Fruit fly (Drosophila melanogaster) whole organism, embryonic: ENCODE measurements around the gene CG2901.

Experiments
- ATbp ChIP-seq: fragments of 200-800 bp; sonication (Bioruptor generic); optimal IDR thresholded peaks from 2 replicates; lab custom pipeline; 2017; ENCODE audit warnings: missing biosample characterization, mild to moderate bottlenecking, missing genetic modification characterization, missing genetic modification reagents
- Abd-B ChIP-seq: fragments of 200-800 bp; sonication (Bioruptor generic); optimal IDR thresholded peaks from 2 replicates; lab custom pipeline; 2018; ENCODE audit warnings: missing biosample characterization, mild to moderate bottlenecking, missing genetic modification characterization, moderate library complexity
- Ada2b ChIP-seq: fragments of 200-800 bp; sonication (Bioruptor generic); IDR thresholded peaks from 2 replicates; pipeline ENCODE4 v1.3.6; 2022; ENCODE audit warnings: missing biosample characterization, missing genetic modification characterization
- Atf-2 ChIP-seq: fragments of 200-800 bp; sonication (Bioruptor generic); optimal IDR thresholded peaks from 2 replicates; lab custom pipeline; 2016; ENCODE audit warnings: missing biosample characterization, missing genetic modification characterization
- CG10979 ChIP-seq: fragments of 200-800 bp; sonication (Bioruptor generic); optimal IDR thresholded peaks from 2 replicates; lab custom pipeline; 2018; ENCODE audit warnings: missing biosample characterization, mild to moderate bottlenecking, missing genetic modification characterization, moderate library complexity
- CG11247 ChIP-seq: fragments of 200-800 bp; sonication (Bioruptor generic); IDR thresholded peaks from 2 replicates; pipeline ENCODE4 v1.3.6; 2022; ENCODE audit warnings: missing biosample characterization, missing genetic modification characterization
- CG12071 ChIP-seq: fragments of 200-800 bp; sonication (Bioruptor generic); optimal IDR thresholded peaks from 3 replicates; lab custom pipeline; 2018; ENCODE audit warnings: missing biosample characterization, mild to moderate bottlenecking, missing genetic modification characterization
- CG1233 ChIP-seq: fragments of 200-800 bp; sonication (Bioruptor generic); optimal IDR thresholded peaks from 4 replicates; lab custom pipeline; 2018; ENCODE audit warnings: missing biosample characterization, mild to moderate bottlenecking, missing genetic modification characterization
- CG12659 ChIP-seq: fragments of 200-800 bp; sonication (Bioruptor generic); optimal IDR thresholded peaks from 3 replicates; lab custom pipeline; 2017; ENCODE audit warnings: mild to moderate bottlenecking, missing biosample characterization, missing genetic modification reagents, missing genetic modification characterization
- CG12769 ChIP-seq: fragments of 200-800 bp; sonication (Bioruptor generic); optimal IDR thresholded peaks from 2 replicates; lab custom pipeline; 2019; ENCODE audit warnings: missing biosample characterization, mild to moderate bottlenecking, missing genetic modification characterization, moderate library complexity
- CG13287 ChIP-seq: fragments of 200-800 bp; sonication (Bioruptor generic); IDR thresholded peaks from 2 replicates; pipeline ENCODE4 v1.3.6; 2022; ENCODE audit warnings: missing biosample characterization, missing genetic modification characterization; ENCODE audit not compliant: partially characterized antibody
- CG15011 ChIP-seq: fragments of 200-800 bp; sonication (Bioruptor generic); optimal IDR thresholded peaks from 3 replicates; lab custom pipeline; 2018; ENCODE audit warnings: missing biosample characterization, mild to moderate bottlenecking, missing genetic modification characterization
- CG16815 ChIP-seq: fragments of 200-800 bp; sonication (Bioruptor generic); optimal IDR thresholded peaks from 3 replicates; lab custom pipeline; 2017; ENCODE audit warnings: missing biosample characterization, mild to moderate bottlenecking, missing genetic modification characterization
- CG17186 ChIP-seq: fragments of 200-800 bp; sonication (Bioruptor generic); optimal IDR thresholded peaks from 3 replicates; lab custom pipeline; 2017; ENCODE audit warnings: missing biosample characterization, missing genetic modification reagents, missing genetic modification characterization
- CG17328 ChIP-seq: fragments of 200-800 bp; sonication (Bioruptor generic); IDR thresholded peaks from 2 replicates; pipeline ENCODE4 v1.3.6; 2022; ENCODE audit warnings: missing biosample characterization, missing genetic modification characterization
- CG17359 ChIP-seq: fragments of 200-800 bp; sonication (Bioruptor generic); optimal IDR thresholded peaks from 3 replicates; lab custom pipeline; 2018; ENCODE audit warnings: missing biosample characterization, mild to moderate bottlenecking, missing genetic modification characterization, moderate library complexity
- CG18619 ChIP-seq: fragments of 200-800 bp; sonication (Bioruptor generic); optimal IDR thresholded peaks from 3 replicates; lab custom pipeline; 2017; ENCODE audit warnings: missing biosample characterization, mild to moderate bottlenecking, missing genetic modification characterization
- CG3281 ChIP-seq: fragments of 200-800 bp; sonication (Bioruptor generic); optimal IDR thresholded peaks from 3 replicates; lab custom pipeline; 2017; ENCODE audit warnings: missing biosample characterization, mild to moderate bottlenecking, missing genetic modification characterization
- CG33213 ChIP-seq: fragments of 200-800 bp; sonication (Bioruptor generic); optimal IDR thresholded peaks from 3 replicates; lab custom pipeline; 2016; ENCODE audit warnings: missing biosample characterization, missing genetic modification characterization
- CG34224 ChIP-seq: fragments of 200-800 bp; sonication (Bioruptor generic); IDR thresholded peaks from 3 replicates; pipeline ENCODE4 v1.3.6; 2022; ENCODE audit warnings: missing biosample characterization, missing genetic modification characterization; ENCODE audit not compliant: partially characterized antibody
- CG4707 ChIP-seq: fragments of 200-800 bp; sonication (Bioruptor generic); optimal IDR thresholded peaks from 2 replicates; lab custom pipeline; 2018; ENCODE audit warnings: missing biosample characterization, mild to moderate bottlenecking, missing genetic modification characterization, moderate library complexity
- CG7839 ChIP-seq: fragments of 200-800 bp; sonication (Bioruptor generic); optimal IDR thresholded peaks from 3 replicates; lab custom pipeline; 2018; ENCODE audit warnings: missing biosample characterization, mild to moderate bottlenecking, missing genetic modification characterization, moderate library complexity
- CG7987 ChIP-seq: fragments of 200-800 bp; sonication (Bioruptor generic); optimal IDR thresholded peaks from 2 replicates; lab custom pipeline; 2018; ENCODE audit warnings: missing biosample characterization, mild to moderate bottlenecking, missing genetic modification characterization, moderate library complexity
- CG9437 ChIP-seq: fragments of 200-800 bp; sonication (Bioruptor generic); optimal IDR thresholded peaks from 2 replicates; lab custom pipeline; 2018; ENCODE audit warnings: missing biosample characterization, mild to moderate bottlenecking, missing genetic modification characterization
- CTCF ChIP-seq: fragments of 200-800 bp; sonication (Bioruptor generic); optimal IDR thresholded peaks from 2 replicates; lab custom pipeline; 2017; ENCODE audit warnings: missing biosample characterization, mild to moderate bottlenecking, missing genetic modification characterization, moderate library complexity
- Dbx ChIP-seq: fragments of 200-800 bp; sonication (Bioruptor generic); IDR thresholded peaks from 3 replicates; pipeline ENCODE4 v1.3.6; 2022; ENCODE audit warnings: missing biosample characterization, missing genetic modification characterization
- E2f2 ChIP-seq: fragments of 200-800 bp; sonication (Bioruptor generic); IDR thresholded peaks from 2 replicates; pipeline ENCODE4 v1.3.6; 2022; ENCODE audit warnings: missing biosample characterization, missing genetic modification characterization
- Fer1 ChIP-seq: fragments of 200-800 bp; sonication (Bioruptor generic); optimal IDR thresholded peaks from 2 replicates; lab custom pipeline; 2017; ENCODE audit warnings: missing biosample characterization, mild to moderate bottlenecking, missing genetic modification characterization
- Jarid2 ChIP-seq: fragments of 200-800 bp; sonication (Bioruptor generic); optimal IDR thresholded peaks from 3 replicates; lab custom pipeline; 2017; ENCODE audit warnings: mild to moderate bottlenecking, missing biosample characterization, missing genetic modification reagents, missing genetic modification characterization
- Lhr ChIP-seq: fragments of 200-800 bp; sonication (Bioruptor generic); optimal IDR thresholded peaks from 3 replicates; lab custom pipeline; 2017; ENCODE audit warnings: mild to moderate bottlenecking, missing biosample characterization, missing genetic modification reagents, missing genetic modification characterization
- Mad ChIP-seq: fragments of 200-800 bp; sonication (Bioruptor generic); optimal IDR thresholded peaks from 2 replicates; lab custom pipeline; 2016; ENCODE audit warnings: missing biosample characterization, missing genetic modification characterization
- ato ChIP-seq: fragments of 200-800 bp; sonication (Bioruptor generic); IDR thresholded peaks from 2 replicates; pipeline ENCODE4 v1.3.6; 2022; ENCODE audit warnings: missing biosample characterization, missing genetic modification characterization; ENCODE audit not compliant: partially characterized antibody
- cad ChIP-seq: fragments of >200 bp; optimal IDR thresholded peaks from 2 replicates; lab custom pipeline; 2017; ENCODE audit warnings: missing biosample characterization, missing genetic modification characterization
- caup ChIP-seq: fragments of 200-800 bp; sonication (Bioruptor generic); optimal IDR thresholded peaks from 3 replicates; lab custom pipeline; 2017; ENCODE audit warnings: missing biosample characterization, mild to moderate bottlenecking, missing genetic modification characterization, moderate library complexity; ENCODE audit not compliant: severe bottlenecking
- eyg ChIP-seq: fragments of 200-800 bp; sonication (Bioruptor generic); optimal IDR thresholded peaks from 3 replicates; lab custom pipeline; 2016; ENCODE audit warnings: missing biosample characterization, missing genetic modification characterization
- gfzf ChIP-seq: fragments of 200-800 bp; sonication (Bioruptor generic); optimal IDR thresholded peaks from 2 replicates; lab custom pipeline; 2016; ENCODE audit warnings: missing biosample characterization, mild to moderate bottlenecking, missing genetic modification characterization, moderate library complexity
- grau ChIP-seq: fragments of 200-800 bp; optimal IDR thresholded peaks from 3 replicates; lab custom pipeline; 2019; ENCODE audit warnings: missing biosample characterization, mild to moderate bottlenecking, missing genetic modification characterization, moderate library complexity
- gro ChIP-seq: fragments of 200-800 bp; sonication (Bioruptor generic); optimal IDR thresholded peaks from 2 replicates; lab custom pipeline; 2016; ENCODE audit warnings: missing biosample characterization, missing genetic modification characterization
- hb ChIP-seq: fragments of 200-800 bp; sonication (Bioruptor generic); IDR thresholded peaks from 3 replicates; pipeline ENCODE4 v1.3.6; 2022; ENCODE audit warnings: missing biosample characterization, missing genetic modification characterization; ENCODE audit not compliant: partially characterized antibody
- hbn ChIP-seq: fragments of 200-800 bp; sonication (Bioruptor generic); IDR thresholded peaks from 2 replicates; pipeline ENCODE4 v1.3.6; 2022; ENCODE audit warnings: missing biosample characterization, missing genetic modification characterization; ENCODE audit not compliant: partially characterized antibody
- jigr1 ChIP-seq: fragments of 200-800 bp; sonication (Bioruptor generic); IDR thresholded peaks from 3 replicates; pipeline ENCODE4 v1.3.6; 2022; ENCODE audit warnings: missing biosample characterization, missing genetic modification characterization
- peb ChIP-seq: fragments of 200-800 bp; sonication (Bioruptor generic); IDR thresholded peaks from 2 replicates; pipeline ENCODE4 v1.3.6; 2022; ENCODE audit warnings: missing biosample characterization, missing genetic modification characterization
- pita ChIP-seq: fragments of 200-800 bp; sonication (Bioruptor generic); optimal IDR thresholded peaks from 2 replicates; lab custom pipeline; 2017; ENCODE audit warnings: missing biosample characterization, mild to moderate bottlenecking, missing genetic modification characterization
- pros ChIP-seq: fragments of 200-800 bp; sonication (Bioruptor generic); optimal IDR thresholded peaks from 3 replicates; lab custom pipeline; 2019; ENCODE audit warnings: missing biosample characterization, mild to moderate bottlenecking, missing genetic modification characterization, moderate library complexity
- psq ChIP-seq: fragments of 200-800 bp; sonication (Bioruptor generic); optimal IDR thresholded peaks from 2 replicates; lab custom pipeline; 2017; ENCODE audit warnings: missing biosample characterization, missing genetic modification characterization
- pzg ChIP-seq: fragments of 200-800 bp; sonication (Bioruptor generic); optimal IDR thresholded peaks from 3 replicates; lab custom pipeline; 2018; ENCODE audit warnings: missing biosample characterization, mild to moderate bottlenecking, missing genetic modification characterization, moderate library complexity
- sug ChIP-seq: fragments of 200-800 bp; optimal IDR thresholded peaks from 2 replicates; lab custom pipeline; 2019; ENCODE audit warnings: missing biosample characterization, mild to moderate bottlenecking, missing genetic modification characterization, moderate library complexity
- unpg ChIP-seq: fragments of 200-800 bp; sonication (Bioruptor generic); optimal IDR thresholded peaks from 3 replicates; lab custom pipeline; 2018; ENCODE audit warnings: missing biosample characterization, mild to moderate bottlenecking, missing genetic modification characterization, moderate library complexity
- zfh1 ChIP-seq: fragments of 200-800 bp; sonication (Bioruptor generic); IDR thresholded peaks from 3 replicates; pipeline ENCODE4 v1.3.6; 2022; ENCODE audit warnings: missing biosample characterization, missing genetic modification characterization

The CG2901 gene

dm6 chrX:3811340-3811788 lies 16.6 kb upstream of the CG2901 start, which contains the start of gene ec (continued):
- no peak for TF ChIP-seq peb (GFP tag; lab: Robert Waterston, UW)
- peak; percentile 99 for TF ChIP-seq Jarid2 (GFP tag; lab: Kevin White, UChicago)
- TF ChIP-seq gro, result no peak
- TF ChIP-seq CG12659 (GFP tag; lab: Kevin White, UChicago), result peak; percentile 38
- no peak for TF ChIP-seq unpg (GFP tag; lab: Kevin White, UChicago)
- TF ChIP-seq cad, result no peak
- TF ChIP-seq CG3281 (GFP tag; lab: Kevin White, UChicago), result no peak
- peak; percentile 36 for TF ChIP-seq CG17359 (tag; lab: Kevin White, UChicago)
- peak; percentile 52 for TF ChIP-seq CG7987 (GFP tag; lab: Kevin White, UChicago)
- peak; percentile 21 for TF ChIP-seq CG7839 (tag; lab: Kevin White, UChicago)
- TF ChIP-seq Ada2b (GFP tag; lab: Robert Waterston, UW), result no peak
- peak; percentile 11 for TF ChIP-seq sug (tag; lab: Kevin White, UChicago)
- TF ChIP-seq zfh1 (GFP tag; lab: Robert Waterston, UW), result 0 out of 3 replicates have a peak, but pooled peaks have one; percentile 18
- no peak for TF ChIP-seq Mad (GFP tag; lab: Kevin White, UChicago)
- peak; percentile 43 for TF ChIP-seq CG4707
- TF ChIP-seq Atf-2 (GFP tag; lab: Kevin White, UChicago), result no peak
- TF ChIP-seq jigr1, result no peak
- peak; percentile 74 for TF ChIP-seq pzg (GFP tag; lab: Kevin White, UChicago)
- TF ChIP-seq CG15011 (GFP tag; lab: Kevin White, UChicago), result no peak
- peak; percentile 99 for TF ChIP-seq pita (GFP tag; lab: Kevin White, UChicago)
- peak; percentile 5 for TF ChIP-seq CG1233
- no peak for TF ChIP-seq grau
- TF ChIP-seq E2f2 (GFP tag; lab: Robert Waterston, UW), result peak; percentile 41; the same call in 1 of the 2 replicates
- TF ChIP-seq CG9437 (GFP tag; lab: Kevin White, UChicago), result no peak
- peak; percentile 3 for TF ChIP-seq psq (GFP tag; lab: Kevin White, UChicago)
- TF ChIP-seq caup (GFP tag; lab: Kevin White, UChicago), result peak; percentile 8
- no peak for TF ChIP-seq CG16815 (GFP tag; lab: Kevin White, UChicago)
- TF ChIP-seq ATbp (GFP tag; lab: Kevin White, UChicago), result peak; percentile 96
- peak; percentile 42 for TF ChIP-seq CG17328 (GFP tag; lab: Robert Waterston, UW)
- peak; percentile 57 for TF ChIP-seq CG17186 (GFP tag; lab: Kevin White, UChicago)
- peak; percentile 61 for TF ChIP-seq CG13287 (GFP tag; lab: Robert Waterston, UW)
- no peak for TF ChIP-seq Abd-B (GFP tag; lab: Kevin White, UChicago)
- peak; percentile 84 for TF ChIP-seq CTCF (GFP tag; lab: Kevin White, UChicago)
- TF ChIP-seq CG18619 (GFP tag; lab: Kevin White, UChicago), result peak; percentile 11
- TF ChIP-seq CG12769 (tag; lab: Kevin White, UChicago), result peak; percentile 38
- 0 out of 3 replicates have a peak, but pooled peaks have one; percentile 29 for TF ChIP-seq Dbx (GFP tag; lab: Robert Waterston, UW)
- TF ChIP-seq ato (GFP tag; lab: Robert Waterston, UW), result peak; percentile 37; the same call in 1 of the 2 replicates
- peak; percentile 55 for TF ChIP-seq CG33213 (GFP tag; lab: Kevin White, UChicago)
- 0 out of 2 replicates have a peak, but pooled peaks have one; percentile 21 for TF ChIP-seq CG11247 (GFP tag; lab: Robert Waterston, UW)
- TF ChIP-seq eyg, result no peak
- TF ChIP-seq hb (GFP tag; lab: Robert Waterston, UW), result no peak
- peak; percentile 83 for TF ChIP-seq Lhr (GFP tag; lab: Kevin White, UChicago)
- TF ChIP-seq CG12071 (GFP tag; lab: Kevin White, UChicago), result peak; percentile 49
- TF ChIP-seq CG10979 (tag; lab: Kevin White, UChicago), result peak; percentile 4
- TF ChIP-seq Fer1 (GFP tag; lab: Kevin White, UChicago), result peak; percentile 54
- TF ChIP-seq gfzf (GFP tag; lab: Kevin White, UChicago), result peak; percentile 85
- TF ChIP-seq CG34224 (GFP tag; lab: Robert Waterston, UW), result 0 out of 3 replicates have a peak, but pooled peaks have one; percentile 15
- no peak for TF ChIP-seq hbn (GFP tag; lab: Robert Waterston, UW)
- peak; percentile 4 for TF ChIP-seq pros (GFP tag; lab: Kevin White, UChicago)
